Fruit fly (Drosophila melanogaster): ENCODE data around the gene Afg3l2.

The Afg3l2 gene

dm6 chr3L:17242078-17242613, at the start of gene Afg3l2 (continued):
- TF ChIP-seq CG7556 (GFP tag; optimal IDR thresholded peaks at IDR 0.05) (no peak), CG15601 (tag; optimal IDR thresholded peaks at IDR 0.05) (peak; percentile 40), CG4707 (GFP tag; optimal IDR thresholded peaks at IDR 0.05) (no peak), MBD-R2 (GFP tag; IDR thresholded peaks at IDR 0.05) (peak; percentile 46; the same call in 1 of the 2 replicates), ap (GFP tag; IDR thresholded peaks at IDR 0.05) (no peak), trem (tag; optimal IDR thresholded peaks at IDR 0.05) (peak; percentile 66), Trl (optimal IDR thresholded peaks at IDR 0.05) (no peak), Trl (GFP tag; optimal IDR thresholded peaks at IDR 0.05) (peak; percentile 46), hth (optimal IDR thresholded peaks at IDR 0.05) (no peak), cad (GFP tag; optimal IDR thresholded peaks at IDR 0.05) (no peak), pnt (GFP tag; optimal IDR thresholded peaks at IDR 0.05) (peak; percentile 54), Atf6 (GFP tag; IDR thresholded peaks at IDR 0.05) (no peak), CG12219 (GFP tag; optimal IDR thresholded peaks at IDR 0.05) (no peak), eyg (GFP tag; optimal IDR thresholded peaks at IDR 0.05) (no peak), Hr78 (GFP tag; optimal IDR thresholded peaks at IDR 0.05) (no peak), HmgD (GFP tag; optimal IDR thresholded peaks at IDR 0.05) (no peak), ATbp (GFP tag; optimal IDR thresholded peaks at IDR 0.05) (peak; percentile 47), CG4820 (GFP tag; optimal IDR thresholded peaks at IDR 0.05) (peak; percentile 70), CG8924 (tag; optimal IDR thresholded peaks at IDR 0.05) (peak; percentile 44), D19B (GFP tag; optimal IDR thresholded peaks at IDR 0.05) (peak; percentile 13), NK7.1 (GFP tag; optimal IDR thresholded peaks at IDR 0.05) (no peak), Gug (GFP tag; IDR thresholded peaks at IDR 0.05) (peak; percentile 90), dpn (GFP tag; optimal IDR thresholded peaks at IDR 0.05) (peak; percentile 12 to 29), dmrt11E (tag; optimal IDR thresholded peaks at IDR 0.05) (peak; percentile 58), Sry-β (GFP tag; optimal IDR thresholded peaks at IDR 0.05) (no peak), abd-A (tag; optimal IDR thresholded peaks at IDR 0.05) (no peak), CG2129 (GFP tag; IDR thresholded peaks at IDR 0.05; ENCODE audit: partially characterized antibody) (no peak), CG11504 (tag; optimal IDR thresholded peaks at IDR 0.05) (peak; percentile 80), lab (GFP tag; optimal IDR thresholded peaks at IDR 0.05) (peak; percentile 71), CG6654 (GFP tag; optimal IDR thresholded peaks at IDR 0.05) (peak; percentile 24), lmd (GFP tag; IDR thresholded peaks at IDR 0.05) (peak; percentile 83), nmo (GFP tag; optimal IDR thresholded peaks at IDR 0.05) (peak; percentile 71), h (optimal IDR thresholded peaks at IDR 0.05) (no peak), sisA (GFP tag; IDR thresholded peaks at IDR 0.05) (peak; percentile 73), Rfx (GFP tag; IDR thresholded peaks at IDR 0.05) (peak; percentile 85), CG32767 (GFP tag; IDR thresholded peaks at IDR 0.05) (no peak), BEAF-32 (GFP tag; optimal IDR thresholded peaks at IDR 0.05) (peak; percentile 21), CG10565 (GFP tag; optimal IDR thresholded peaks at IDR 0.05) (peak; percentile 8), row (GFP tag; IDR thresholded peaks at IDR 0.05) (peak; percentile 96), ato (GFP tag; IDR thresholded peaks at IDR 0.05; ENCODE audit: partially characterized antibody) (no peak), Stat92E (GFP tag; optimal IDR thresholded peaks at IDR 0.05) (no peak), CG12391 (tag; optimal IDR thresholded peaks at IDR 0.05) (peak; percentile 59), CG11247 (GFP tag; IDR thresholded peaks at IDR 0.05) (peak; percentile 68), ac (GFP tag; optimal IDR thresholded peaks at IDR 0.05) (no peak), ind (GFP tag; optimal IDR thresholded peaks at IDR 0.05) (peak; percentile 72), YL-1 (GFP tag; optimal IDR thresholded peaks at IDR 0.05) (no peak), repo (GFP tag; optimal IDR thresholded peaks at IDR 0.05) (no peak), ken (GFP tag; IDR thresholded peaks at IDR 0.05) (no peak; the same call in 1 of the 3 replicates), z (GFP tag; IDR thresholded peaks at IDR 0.05) (no peak), CG43689 (GFP tag; IDR thresholded peaks at IDR 0.05) (no peak), Hr39 (optimal IDR thresholded peaks at IDR 0.05) (no peak), Dbx (GFP tag; IDR thresholded peaks at IDR 0.05) (peak; percentile 74; the same call in 2 of the 3 replicates)
